Fruit fly (Drosophila melanogaster) whole organism, embryonic: ENCODE data around the gene kdn.

Experiments
- ATbp ChIP-seq: fragments of 200-800 bp; sonication (Bioruptor generic); optimal IDR thresholded peaks from 2 replicates; lab custom pipeline; 2017; ENCODE audit warnings: missing biosample characterization, mild to moderate bottlenecking, missing genetic modification characterization, missing genetic modification reagents
- Ada2b ChIP-seq: fragments of 200-800 bp; sonication (Bioruptor generic); IDR thresholded peaks from 2 replicates; pipeline ENCODE4 v1.3.6; 2022; ENCODE audit warnings: missing biosample characterization, missing genetic modification characterization
- Antp ChIP-seq: fragments of 200-800 bp; sonication (Bioruptor generic); optimal IDR thresholded peaks from 3 replicates; lab custom pipeline; 2016; ENCODE audit warnings: missing biosample characterization, missing genetic modification characterization
- Asciz ChIP-seq: fragments of 200-800 bp; sonication (Bioruptor generic); optimal IDR thresholded peaks from 2 replicates; lab custom pipeline; 2017; ENCODE audit warnings: missing biosample characterization, mild to moderate bottlenecking, missing genetic modification characterization, missing genetic modification reagents
- Atf3 ChIP-seq: fragments of 200-800 bp; sonication (Bioruptor generic); optimal IDR thresholded peaks from 3 replicates; lab custom pipeline; 2016; ENCODE audit warnings: missing biosample characterization, missing genetic modification characterization
- Awh ChIP-seq: fragments of 200-800 bp; sonication (Bioruptor generic); IDR thresholded peaks from 2 replicates; pipeline ENCODE4, ENCODE4 v1.3.6; 2022; ENCODE audit warnings: missing biosample characterization, missing genetic modification characterization
- CG10543 ChIP-seq: fragments of 200-800 bp; sonication (Bioruptor generic); optimal IDR thresholded peaks from 3 replicates; lab custom pipeline; 2017; ENCODE audit warnings: missing biosample characterization, mild to moderate bottlenecking, missing genetic modification characterization, moderate library complexity
- CG10979 ChIP-seq: fragments of 200-800 bp; sonication (Bioruptor generic); optimal IDR thresholded peaks from 2 replicates; lab custom pipeline; 2018; ENCODE audit warnings: missing biosample characterization, mild to moderate bottlenecking, missing genetic modification characterization, moderate library complexity
- CG11093 ChIP-seq: fragments of 200-800 bp; sonication (Bioruptor generic); IDR thresholded peaks from 3 replicates; pipeline ENCODE4 v1.3.6; 2022; ENCODE audit warnings: missing biosample characterization, missing genetic modification characterization
- CG11723 ChIP-seq: fragments of 200-800 bp; sonication (Bioruptor generic); optimal IDR thresholded peaks from 2 replicates; lab custom pipeline; 2017; ENCODE audit warnings: missing biosample characterization, mild to moderate bottlenecking, missing genetic modification characterization
- CG12071 ChIP-seq: fragments of 200-800 bp; sonication (Bioruptor generic); optimal IDR thresholded peaks from 3 replicates; lab custom pipeline; 2018; ENCODE audit warnings: missing biosample characterization, mild to moderate bottlenecking, missing genetic modification characterization
- CG12744 ChIP-seq: fragments of 200-800 bp; sonication (Bioruptor generic); optimal IDR thresholded peaks from 2 replicates; lab custom pipeline; 2016; ENCODE audit warnings: missing biosample characterization, missing genetic modification characterization
- CG13296 ChIP-seq: fragments of 200-800 bp; sonication (Bioruptor generic); optimal IDR thresholded peaks from 3 replicates; lab custom pipeline; 2018; ENCODE audit warnings: missing biosample characterization, mild to moderate bottlenecking, missing genetic modification characterization
- CG13894 ChIP-seq: fragments of 200-800 bp; sonication (Bioruptor generic); optimal IDR thresholded peaks from 3 replicates; lab custom pipeline; 2018; ENCODE audit warnings: missing biosample characterization, mild to moderate bottlenecking, missing genetic modification characterization, moderate library complexity
- CG15696 ChIP-seq: fragments of 200-800 bp; sonication (Bioruptor generic); optimal IDR thresholded peaks from 2 replicates; lab custom pipeline; 2019; ENCODE audit warnings: missing biosample characterization, mild to moderate bottlenecking, missing genetic modification characterization, moderate library complexity
- CG16779 ChIP-seq: fragments of 200-800 bp; sonication (Bioruptor generic); IDR thresholded peaks from 2 replicates; pipeline ENCODE4 v1.3.6; 2022; ENCODE audit warnings: missing biosample characterization, missing genetic modification characterization
- CG17385 ChIP-seq: fragments of 200-800 bp; sonication (Bioruptor generic); optimal IDR thresholded peaks from 3 replicates; lab custom pipeline; 2018; ENCODE audit warnings: missing biosample characterization, mild to moderate bottlenecking, missing genetic modification characterization
- CG30431 ChIP-seq: fragments of 200-800 bp; sonication (Bioruptor generic); optimal IDR thresholded peaks from 2 replicates; lab custom pipeline; 2017; ENCODE audit warnings: missing biosample characterization, missing genetic modification characterization
- CG31388 ChIP-seq: fragments of 200-800 bp; sonication (Bioruptor generic); optimal IDR thresholded peaks from 2 replicates; lab custom pipeline; 2016; ENCODE audit warnings: missing biosample characterization, missing genetic modification characterization
- CG4360 ChIP-seq: fragments of 200-800 bp; sonication (Bioruptor generic); IDR thresholded peaks from 2 replicates; pipeline ENCODE4 v1.3.6; 2022; ENCODE audit warnings: missing biosample characterization, missing genetic modification characterization
- CG6175 ChIP-seq: fragments of 200-800 bp; sonication (Bioruptor generic); IDR thresholded peaks from 3 replicates; pipeline ENCODE4 v1.3.6; 2022; ENCODE audit warnings: missing biosample characterization, missing genetic modification characterization
- CG6654 ChIP-seq: fragments of 200-800 bp; sonication (Bioruptor generic); optimal IDR thresholded peaks from 2 replicates; lab custom pipeline; 2017; ENCODE audit warnings: missing biosample characterization, mild to moderate bottlenecking, missing genetic modification characterization
- CG6791 ChIP-seq: fragments of 200-800 bp; sonication (Bioruptor generic); IDR thresholded peaks from 3 replicates; pipeline ENCODE4 v1.3.6; 2022; ENCODE audit warnings: missing biosample characterization, missing genetic modification characterization; ENCODE audit not compliant: partially characterized antibody
- CG7372 ChIP-seq: fragments of 200-800 bp; sonication (Bioruptor generic); IDR thresholded peaks from 2 replicates; pipeline ENCODE4 v1.3.6; 2022; ENCODE audit warnings: missing biosample characterization, missing genetic modification characterization
- CHES-1-like ChIP-seq: fragments of 200-800 bp; sonication (Bioruptor generic); optimal IDR thresholded peaks from 2 replicates; lab custom pipeline; 2016; ENCODE audit warnings: missing biosample characterization, missing genetic modification characterization
- D ChIP-seq, 2 experiments: fragments of 200-800 bp in 1 of 2; fragments of >200 bp in 1 of 2; sonication (Bioruptor generic) in 1 of 2; optimal IDR thresholded peaks; 2 replicates in 1 of 2; 3 replicates in 1 of 2; lab custom pipeline; 2017; ENCODE audit warnings: mild to moderate bottlenecking in 1 of 2, missing biosample characterization in 1 of 2, missing genetic modification characterization in 1 of 2, missing genetic modification reagents in 1 of 2
- Doc3 ChIP-seq: fragments of 200-800 bp; sonication (Bioruptor generic); IDR thresholded peaks from 3 replicates; pipeline ENCODE4 v1.3.6; 2022; ENCODE audit warnings: missing biosample characterization, missing genetic modification characterization; ENCODE audit not compliant: partially characterized antibody
- Elba2 ChIP-seq: fragments of 200-800 bp; sonication (Bioruptor generic); optimal IDR thresholded peaks from 3 replicates; lab custom pipeline; 2016; ENCODE audit warnings: missing biosample characterization, missing genetic modification characterization
- Ets97D ChIP-seq: fragments of 200-800 bp; sonication (Bioruptor generic); optimal IDR thresholded peaks from 3 replicates; lab custom pipeline; 2016; ENCODE audit warnings: missing biosample characterization, missing genetic modification characterization
- Fer3 ChIP-seq: fragments of 200-800 bp; sonication (Bioruptor generic); optimal IDR thresholded peaks from 2 replicates; lab custom pipeline; 2018; ENCODE audit warnings: missing biosample characterization, mild to moderate bottlenecking, missing genetic modification characterization, moderate library complexity
- HmgZ ChIP-seq: fragments of 200-800 bp; sonication (Bioruptor generic); optimal IDR thresholded peaks from 2 replicates; lab custom pipeline; 2018; ENCODE audit warnings: missing biosample characterization, mild to moderate bottlenecking, missing genetic modification characterization
- Hmx ChIP-seq: fragments of 200-800 bp; sonication (Bioruptor generic); optimal IDR thresholded peaks from 2 replicates; lab custom pipeline; 2016; ENCODE audit warnings: missing biosample characterization, missing genetic modification characterization
- Neu2 ChIP-seq: fragments of 200-800 bp; sonication (Bioruptor generic); optimal IDR thresholded peaks from 3 replicates; lab custom pipeline; 2016; ENCODE audit warnings: missing biosample characterization, missing genetic modification characterization, borderline replicate concordance
- Nf-YB ChIP-seq: fragments of 200-800 bp; sonication (Bioruptor generic); optimal IDR thresholded peaks from 3 replicates; lab custom pipeline; 2019; ENCODE audit warnings: missing biosample characterization, mild to moderate bottlenecking, missing genetic modification characterization, moderate library complexity
- Optix ChIP-seq: fragments of 200-800 bp; sonication (Bioruptor generic); IDR thresholded peaks from 3 replicates; pipeline ENCODE4 v1.3.6; 2022; ENCODE audit warnings: missing biosample characterization, missing genetic modification characterization
- Scr ChIP-seq: fragments of 200-800 bp; sonication (Bioruptor generic); IDR thresholded peaks from 2 replicates; pipeline ENCODE4 v1.3.6; 2022; ENCODE audit warnings: missing biosample characterization, missing genetic modification characterization; ENCODE audit not compliant: partially characterized antibody
- Six4 ChIP-seq: fragments of 200-800 bp; sonication (Bioruptor generic); optimal IDR thresholded peaks from 2 replicates; lab custom pipeline; 2016; ENCODE audit warnings: missing biosample characterization, missing genetic modification characterization
- Spps ChIP-seq: fragments of 200-800 bp; sonication (Bioruptor generic); optimal IDR thresholded peaks from 2 replicates; lab custom pipeline; 2018; ENCODE audit warnings: missing biosample characterization, mild to moderate bottlenecking, missing genetic modification characterization
- ap ChIP-seq: fragments of 200-800 bp; sonication (Bioruptor generic); IDR thresholded peaks from 2 replicates; pipeline ENCODE4 v1.3.6; 2022; ENCODE audit warnings: missing biosample characterization, missing genetic modification characterization
- cg ChIP-seq: fragments of 200-800 bp; sonication (Bioruptor generic); optimal IDR thresholded peaks from 3 replicates; lab custom pipeline; 2019; ENCODE audit warnings: missing biosample characterization, mild to moderate bottlenecking, missing genetic modification characterization, moderate library complexity
- exex ChIP-seq: fragments of 200-800 bp; sonication (Bioruptor generic); optimal IDR thresholded peaks from 4 replicates; lab custom pipeline; 2018; ENCODE audit warnings: missing biosample characterization, mild to moderate bottlenecking, missing genetic modification characterization, moderate library complexity
- fu2 ChIP-seq: fragments of 200-800 bp; sonication (Bioruptor generic); optimal IDR thresholded peaks from 2 replicates; lab custom pipeline; 2016; ENCODE audit warnings: missing biosample characterization, missing genetic modification characterization
- hth ChIP-seq: fragments of >200 bp; optimal IDR thresholded peaks from 2 replicates; lab custom pipeline; 2017; ENCODE audit warnings: inconsistent platforms
- kay ChIP-seq: fragments of 200-800 bp; sonication (Bioruptor generic); optimal IDR thresholded peaks from 2 replicates; lab custom pipeline; 2016; ENCODE audit warnings: missing biosample characterization, missing genetic modification characterization
- nerfin-2 ChIP-seq: fragments of 200-800 bp; sonication (Bioruptor generic); IDR thresholded peaks from 2 replicates; pipeline ENCODE4 v1.3.6; 2022; ENCODE audit warnings: missing biosample characterization, missing genetic modification characterization; ENCODE audit not compliant: partially characterized antibody
- pita ChIP-seq: fragments of 200-800 bp; sonication (Bioruptor generic); optimal IDR thresholded peaks from 2 replicates; lab custom pipeline; 2017; ENCODE audit warnings: missing biosample characterization, mild to moderate bottlenecking, missing genetic modification characterization
- shn ChIP-seq: fragments of 200-800 bp; sonication (Bioruptor generic); optimal IDR thresholded peaks from 3 replicates; lab custom pipeline; 2016; ENCODE audit warnings: missing biosample characterization, missing genetic modification characterization
- sim ChIP-seq: fragments of 200-800 bp; sonication (Bioruptor generic); IDR thresholded peaks from 2 replicates; pipeline ENCODE4 v1.3.6; 2022; ENCODE audit warnings: missing biosample characterization, missing genetic modification characterization
- tio ChIP-seq: fragments of 200-800 bp; sonication (Bioruptor generic); optimal IDR thresholded peaks from 2 replicates; lab custom pipeline; 2017; ENCODE audit warnings: missing biosample characterization, missing genetic modification characterization, inconsistent platforms
- vvl ChIP-seq: fragments of 200-800 bp; sonication (Bioruptor generic); IDR thresholded peaks from 2 replicates; pipeline ENCODE4 v1.3.6; 2022; ENCODE audit warnings: missing biosample characterization, missing genetic modification characterization
- zf30C ChIP-seq: fragments of 200-800 bp; sonication (Bioruptor generic); optimal IDR thresholded peaks from 3 replicates; lab custom pipeline; 2018; ENCODE audit warnings: missing biosample characterization, mild to moderate bottlenecking, missing genetic modification characterization

The kdn gene

dm6 chrX:6375636-6376035, 25.2 kb downstream of the kdn start (continued):
- TF ChIP-seq nerfin-2: no peak
- TF ChIP-seq tio (GFP tag; lab: Kevin White, UChicago): no peak
- peak; percentile 60; the same call in 1 of the 2 replicates for TF ChIP-seq Ada2b (GFP tag; lab: Robert Waterston, UW)
- TF ChIP-seq kay: no peak
- peak; percentile 13 for TF ChIP-seq zf30C
- TF ChIP-seq Elba2 (GFP tag; lab: Kevin White, UChicago): no peak
- no peak for TF ChIP-seq CHES-1-like
- no peak for TF ChIP-seq CG11093
- no peak for TF ChIP-seq shn (GFP tag; lab: Kevin White, UChicago)
- TF ChIP-seq ATbp: peak; percentile 34
- no peak for TF ChIP-seq Scr (GFP tag; lab: Robert Waterston, UW)
- TF ChIP-seq exex (tag; lab: Kevin White, UChicago): no peak
- no peak for TF ChIP-seq Doc3 (GFP tag; lab: Robert Waterston, UW)
- TF ChIP-seq CG15696 (tag; lab: Kevin White, UChicago): no peak
- no peak for TF ChIP-seq CG7372 (GFP tag; lab: Robert Waterston, UW)
- TF ChIP-seq Antp (GFP tag; lab: Kevin White, UChicago): peak; percentile 30
- TF ChIP-seq vvl (GFP tag; lab: Robert Waterston, UW): no peak
- TF ChIP-seq CG12744: peak; percentile 12
- TF ChIP-seq CG6175: no peak
- no peak for TF ChIP-seq Optix (GFP tag; lab: Robert Waterston, UW)
- TF ChIP-seq CG13894 (tag; lab: Kevin White, UChicago): no peak
- no peak for TF ChIP-seq CG16779
- no peak for TF ChIP-seq CG30431 (GFP tag; lab: Kevin White, UChicago)
- no peak for TF ChIP-seq CG6791 (GFP tag; lab: Robert Waterston, UW)
- TF ChIP-seq Spps (tag; lab: Kevin White, UChicago): no peak
- TF ChIP-seq CG10543 (GFP tag; lab: Kevin White, UChicago): no peak
- no peak for TF ChIP-seq CG6654 (GFP tag; lab: Kevin White, UChicago)
- no peak for TF ChIP-seq Awh (GFP tag; lab: Robert Waterston, UW)
- no peak for TF ChIP-seq fu2 (GFP tag; lab: Kevin White, UChicago)
- no peak; the same call in 1 of the 2 replicates for TF ChIP-seq sim
- TF ChIP-seq pita (GFP tag; lab: Kevin White, UChicago): no peak
- TF ChIP-seq Hmx (GFP tag; lab: Kevin White, UChicago): no peak
- TF ChIP-seq CG13296 (GFP tag; lab: Kevin White, UChicago): peak; percentile 48
- TF ChIP-seq HmgZ (tag; lab: Kevin White, UChicago): peak; percentile 10
- TF ChIP-seq CG11723 (GFP tag; lab: Kevin White, UChicago): no peak
- TF ChIP-seq CG31388 (GFP tag; lab: Kevin White, UChicago): no peak
- peak; percentile 48 for TF ChIP-seq CG12071 (GFP tag; lab: Kevin White, UChicago)
- TF ChIP-seq ap (GFP tag; lab: Robert Waterston, UW): 0 out of 2 replicates have a peak, but pooled peaks have one; percentile 3
- TF ChIP-seq Asciz: no peak
- TF ChIP-seq cg (GFP tag; lab: Kevin White, UChicago): no peak
- peak; percentile 42 for TF ChIP-seq Fer3 (tag; lab: Kevin White, UChicago)
- TF ChIP-seq CG17385 (GFP tag; lab: Kevin White, UChicago): peak; percentile 48
- no peak for TF ChIP-seq hth (lab: Kevin White, UChicago)
- TF ChIP-seq Atf3 (GFP tag; lab: Kevin White, UChicago): no peak
- TF ChIP-seq Ets97D (GFP tag; lab: Kevin White, UChicago): no peak
- TF ChIP-seq Neu2 (GFP tag; lab: Kevin White, UChicago): no peak
- peak; percentile 17 for TF ChIP-seq Six4 (GFP tag; lab: Kevin White, UChicago)
- TF ChIP-seq Nf-YB: no peak
- no peak for TF ChIP-seq D (optimal IDR thresholded peaks at IDR 0.05; lab: Kevin White, UChicago)
- TF ChIP-seq D (GFP tag; optimal IDR thresholded peaks at IDR 0.05; lab: Kevin White, UChicago): no peak
- TF ChIP-seq CG4360 (GFP tag; lab: Robert Waterston, UW): no peak
- peak; percentile 30 for TF ChIP-seq CG10979 (tag; lab: Kevin White, UChicago)
